Worm (Caenorhabditis elegans) whole organism, late embryonic: Measurements from ENCODE around the gene F15E6.6.

Experiments
- ama-1 ChIP-seq: fragments of 150-350 bp; optimal IDR thresholded peaks from 2 replicates; lab custom pipeline; 2014
- ceh-18 ChIP-seq: sonication (generic microtip); optimal IDR thresholded peaks from 2 replicates; lab custom pipeline; 2016; ENCODE audit warnings: missing genetic modification characterization, missing compliant biosample characterization
- ceh-30 ChIP-seq: fragments of 150-350 bp; optimal IDR thresholded peaks from 2 replicates; lab custom pipeline; 2014; ENCODE audit warnings: missing biosample characterization, missing genetic modification characterization
- che-1 ChIP-seq: sonication (generic microtip); optimal IDR thresholded peaks from 2 replicates; lab custom pipeline; 2016; ENCODE audit warnings: mild to moderate bottlenecking, missing genetic modification characterization, missing compliant biosample characterization
- elt-2 ChIP-seq: sonication (generic microtip); optimal IDR thresholded peaks from 2 replicates; lab custom pipeline; 2016; ENCODE audit warnings: missing genetic modification reagents, missing genetic modification characterization, missing compliant biosample characterization
- ets-4 ChIP-seq: sonication (generic microtip); optimal IDR thresholded peaks from 2 replicates; lab custom pipeline; 2016; ENCODE audit warnings: missing genetic modification characterization, missing compliant biosample characterization
- fax-1 ChIP-seq: sonication (generic microtip); optimal IDR thresholded peaks from 2 replicates; lab custom pipeline; 2016; ENCODE audit warnings: missing genotype, missing genetic modification characterization, missing compliant biosample characterization
- nfya-1 ChIP-seq: sonication (generic microtip); optimal IDR thresholded peaks from 2 replicates; lab custom pipeline; 2017; ENCODE audit warnings: missing genetic modification characterization, mild to moderate bottlenecking, missing compliant biosample characterization, antibody characterized with exemption, moderate library complexity
- pha-4 ChIP-seq: fragments of 150-350 bp; optimal IDR thresholded peaks from 2 replicates; lab custom pipeline; 2018; ENCODE audit warnings: missing biosample characterization, missing genetic modification reagents, missing genetic modification characterization
- tbx-2 ChIP-seq: sonication (generic microtip); optimal IDR thresholded peaks from 2 replicates; lab custom pipeline; 2016; ENCODE audit warnings: missing genetic modification characterization, missing compliant biosample characterization
- tbx-7 ChIP-seq: sonication (generic microtip); optimal IDR thresholded peaks from 2 replicates; lab custom pipeline; 2016; ENCODE audit warnings: missing genotype, missing genetic modification characterization, missing compliant biosample characterization
- unc-42 ChIP-seq: sonication (generic microtip); optimal IDR thresholded peaks from 2 replicates; lab custom pipeline; 2016; ENCODE audit warnings: missing genotype, missing genetic modification characterization, missing compliant biosample characterization
- unc-86 ChIP-seq: sonication (generic microtip); optimal IDR thresholded peaks from 2 replicates; lab custom pipeline; 2016; ENCODE audit warnings: missing genetic modification characterization, missing compliant biosample characterization

- no peak for TF ChIP-seq ama-1 (lab: Kevin White, UChicago)
- no peak for TF ChIP-seq tbx-2 (tag; lab: Kevin White, UChicago)
- no peak for TF ChIP-seq che-1 (tag; lab: Kevin White, UChicago)
- no peak for TF ChIP-seq ets-4 (tag; lab: Kevin White, UChicago)
- no peak for TF ChIP-seq fax-1 (tag; lab: Kevin White, UChicago)
- no peak for TF ChIP-seq nfya-1 (tag; lab: Kevin White, UChicago)
- no peak for TF ChIP-seq unc-86 (tag; lab: Kevin White, UChicago)
- no peak for TF ChIP-seq tbx-7 (tag; lab: Kevin White, UChicago)
- TF ChIP-seq ceh-18 (tag; lab: Kevin White, UChicago) = no peak
- no peak for TF ChIP-seq unc-42
- TF ChIP-seq elt-2 (tag; lab: Kevin White, UChicago) = no peak
- no peak for TF ChIP-seq pha-4 (tag; lab: Kevin White, UChicago)
- TF ChIP-seq ceh-30 (tag; lab: Kevin White, UChicago) = no peak
Measured at ce11 chrIV:4306317-4306716, 22.4 kb upstream of the F15E6.6 start.
